Fruit fly (Drosophila melanogaster) whole organism, prepupa: ENCODE data around the gene CG14277.

Experiments used
- CG10631 ChIP-seq: fragments of 200-800 bp; sonication (Bioruptor generic); optimal IDR thresholded peaks from 2 replicates; lab custom pipeline; 2016; ENCODE audit warnings: missing biosample characterization, missing genetic modification characterization
- CG11762 ChIP-seq: fragments of 200-800 bp; sonication (Bioruptor generic); optimal IDR thresholded peaks from 3 replicates; lab custom pipeline; 2016; ENCODE audit warnings: missing biosample characterization, missing genetic modification characterization; ENCODE audit not compliant: insufficient read depth
- CG11902 ChIP-seq: fragments of 200-800 bp; sonication (Bioruptor generic); optimal IDR thresholded peaks from 3 replicates; lab custom pipeline; 2016; ENCODE audit warnings: missing biosample characterization, missing genetic modification characterization
- CG15336 ChIP-seq: fragments of 200-800 bp; sonication (Bioruptor generic); IDR thresholded peaks from 2 replicates; pipeline ENCODE4 v1.3.6; 2022; ENCODE audit warnings: missing biosample characterization, missing genetic modification characterization
- CG16779 ChIP-seq: fragments of 200-800 bp; sonication (Bioruptor generic); optimal IDR thresholded peaks from 3 replicates; lab custom pipeline; 2017; ENCODE audit warnings: missing biosample characterization, mild to moderate bottlenecking, missing genetic modification characterization
- CG3032 ChIP-seq: fragments of 200-800 bp; optimal IDR thresholded peaks from 2 replicates; lab custom pipeline; 2019; ENCODE audit warnings: missing biosample characterization, mild to moderate bottlenecking, missing genetic modification characterization, moderate library complexity
- CG31627 ChIP-seq: fragments of 200-800 bp; sonication (Bioruptor generic); optimal IDR thresholded peaks from 3 replicates; lab custom pipeline; 2016; ENCODE audit warnings: missing biosample characterization, missing genetic modification characterization
- CG34406 ChIP-seq: fragments of 200-800 bp; sonication (Bioruptor generic); optimal IDR thresholded peaks from 3 replicates; lab custom pipeline; 2016; ENCODE audit warnings: missing biosample characterization, missing genetic modification characterization
- CG4318 ChIP-seq: fragments of 200-800 bp; sonication (Bioruptor generic); optimal IDR thresholded peaks from 3 replicates; lab custom pipeline; 2017; ENCODE audit warnings: missing biosample characterization, mild to moderate bottlenecking, missing genetic modification characterization
- CG6163 ChIP-seq: fragments of 200-800 bp; sonication (Bioruptor generic); IDR thresholded peaks from 3 replicates; pipeline ENCODE4 v1.3.6; 2022; ENCODE audit warnings: missing biosample characterization, missing genetic modification characterization
- CG6276 ChIP-seq: fragments of 200-800 bp; sonication (Bioruptor generic); optimal IDR thresholded peaks from 2 replicates; lab custom pipeline; 2017; ENCODE audit warnings: missing biosample characterization, mild to moderate bottlenecking, missing genetic modification characterization
- CG6792 ChIP-seq: fragments of 200-800 bp; sonication (Bioruptor generic); optimal IDR thresholded peaks from 3 replicates; lab custom pipeline; 2016; ENCODE audit warnings: missing biosample characterization, missing genetic modification characterization
- CG6808 ChIP-seq: fragments of 200-800 bp; sonication (Bioruptor generic); optimal IDR thresholded peaks from 3 replicates; lab custom pipeline; 2017; ENCODE audit warnings: missing biosample characterization, missing genetic modification characterization, mild to moderate bottlenecking, moderate library complexity, missing genetic modification reagents
- CG6854 ChIP-seq: fragments of 200-800 bp; sonication (Bioruptor generic); optimal IDR thresholded peaks from 2 replicates; lab custom pipeline; 2017; ENCODE audit warnings: missing biosample characterization, mild to moderate bottlenecking, missing genetic modification characterization
- CG8119 ChIP-seq: fragments of 200-800 bp; sonication (Bioruptor generic); IDR thresholded peaks from 3 replicates; pipeline ENCODE4 v1.3.6; 2022; ENCODE audit warnings: missing biosample characterization, missing genetic modification characterization
- CG8319 ChIP-seq: fragments of 200-800 bp; sonication (Bioruptor generic); optimal IDR thresholded peaks from 3 replicates; lab custom pipeline; 2016; ENCODE audit warnings: missing biosample characterization, missing genetic modification characterization
- CG8632 ChIP-seq: fragments of 200-800 bp; sonication (Bioruptor generic); optimal IDR thresholded peaks from 3 replicates; lab custom pipeline; 2016; ENCODE audit warnings: missing biosample characterization, missing genetic modification characterization
- CG9139 ChIP-seq: fragments of 200-800 bp; sonication (Bioruptor generic); optimal IDR thresholded peaks from 3 replicates; lab custom pipeline; 2017; ENCODE audit warnings: missing biosample characterization, mild to moderate bottlenecking, missing genetic modification characterization
- Eip75B ChIP-seq: fragments of 200-800 bp; sonication (Bioruptor generic); optimal IDR thresholded peaks from 3 replicates; lab custom pipeline; 2016; ENCODE audit warnings: missing biosample characterization, missing genetic modification characterization
- Eip78C ChIP-seq: fragments of 200-800 bp; sonication (Bioruptor generic); peaks from one replicate; lab custom pipeline; 2016; ENCODE audit warnings: missing biosample characterization, missing genetic modification characterization
- Eip93F ChIP-seq: fragments of 200-800 bp; sonication (Bioruptor generic); optimal IDR thresholded peaks from 2 replicates; lab custom pipeline; 2016; ENCODE audit warnings: missing biosample characterization, mild to moderate bottlenecking, missing genetic modification characterization
- Ets21C ChIP-seq: fragments of 200-800 bp; sonication (Bioruptor generic); optimal IDR thresholded peaks from 3 replicates; lab custom pipeline; 2016; ENCODE audit warnings: missing biosample characterization, missing genetic modification characterization
- Gug ChIP-seq: fragments of 200-800 bp; sonication (Bioruptor generic); IDR thresholded peaks from 2 replicates; pipeline ENCODE4 v1.3.6; 2022; ENCODE audit warnings: missing biosample characterization, missing genetic modification characterization
- Hr38 ChIP-seq: sonication (Bioruptor generic); optimal IDR thresholded peaks from 2 replicates; lab custom pipeline; 2016; ENCODE audit warnings: missing biosample characterization, missing genetic modification characterization
- Hr39 ChIP-seq: fragments of 200-800 bp; sonication (Bioruptor generic); optimal IDR thresholded peaks from 2 replicates; lab custom pipeline; 2016; ENCODE audit warnings: missing biosample characterization, missing genetic modification characterization
- Met ChIP-seq: fragments of 200-800 bp; sonication (Bioruptor generic); optimal IDR thresholded peaks from 3 replicates; lab custom pipeline; 2016; ENCODE audit warnings: missing biosample characterization, missing genetic modification characterization
- Sox102F ChIP-seq: fragments of 200-800 bp; sonication (Bioruptor generic); optimal IDR thresholded peaks from 2 replicates; lab custom pipeline; 2016; ENCODE audit warnings: missing biosample characterization, mild to moderate bottlenecking, missing genetic modification characterization
- achi ChIP-seq: fragments of 200-800 bp; sonication (Bioruptor generic); optimal IDR thresholded peaks from 3 replicates; lab custom pipeline; 2016; ENCODE audit warnings: missing biosample characterization, missing genetic modification characterization
- acj6 ChIP-seq: fragments of 200-800 bp; sonication (Bioruptor generic); optimal IDR thresholded peaks from 3 replicates; lab custom pipeline; 2016; ENCODE audit warnings: missing biosample characterization, missing genetic modification characterization
- dsx ChIP-seq: fragments of 200-800 bp; optimal IDR thresholded peaks from 3 replicates; lab custom pipeline; 2019; ENCODE audit warnings: missing biosample characterization, mild to moderate bottlenecking, missing genetic modification characterization, moderate library complexity; ENCODE audit not compliant: poor library complexity, severe bottlenecking
- fd59A ChIP-seq: fragments of 200-800 bp; sonication (Bioruptor generic); optimal IDR thresholded peaks from 2 replicates; lab custom pipeline; 2017; ENCODE audit warnings: missing biosample characterization, mild to moderate bottlenecking, missing genetic modification characterization, missing genetic modification reagents
- fd85E ChIP-seq: fragments of 200-800 bp; sonication (Bioruptor generic); optimal IDR thresholded peaks from 3 replicates; lab custom pipeline; 2016; ENCODE audit warnings: missing biosample characterization, missing genetic modification characterization
- fkh ChIP-seq: fragments of 200-800 bp; sonication (Bioruptor generic); optimal IDR thresholded peaks from 3 replicates; lab custom pipeline; 2017; ENCODE audit warnings: missing biosample characterization, mild to moderate bottlenecking, missing genetic modification characterization, moderate library complexity
- salr ChIP-seq, 2 experiments: fragments of 200-800 bp; sonication (Bioruptor generic); optimal IDR thresholded peaks; 3 replicates each; lab custom pipeline; 2016 to 2018; ENCODE audit warnings: missing biosample characterization in 2 of 2, missing genetic modification characterization in 2 of 2, mild to moderate bottlenecking in 1 of 2
- spab ChIP-seq: fragments of 200-800 bp; sonication (Bioruptor generic); optimal IDR thresholded peaks from 2 replicates; lab custom pipeline; 2017; ENCODE audit warnings: missing biosample characterization, mild to moderate bottlenecking, missing genetic modification characterization, missing genetic modification reagents
- topi ChIP-seq: fragments of 200-800 bp; sonication (Bioruptor generic); optimal IDR thresholded peaks from 3 replicates; lab custom pipeline; 2016; ENCODE audit warnings: missing biosample characterization, missing genetic modification characterization
- vri ChIP-seq: fragments of 200-800 bp; sonication (Bioruptor generic); optimal IDR thresholded peaks from 3 replicates; lab custom pipeline; 2016; ENCODE audit warnings: missing biosample characterization, mild to moderate bottlenecking, missing genetic modification characterization

The CG14277 gene

dm6 chr2L:8212666-8213270 is 29.5 kb upstream of the CG14277 start, which contains the start of the genes CG8372 and CG8360 (continued):
- TF ChIP-seq fd59A (GFP tag; lab: Kevin White, UChicago) (peak; percentile 99), spab (peak; percentile 99), CG4318 (peak; percentile 98), CG8319 (peak; percentile 99), topi (GFP tag; lab: Kevin White, UChicago) (peak; percentile 99), acj6 (GFP tag; lab: Kevin White, UChicago) (peak; percentile 100), CG6276 (peak; percentile 98), vri (peak; percentile 99), salr (GFP tag; optimal IDR thresholded peaks at IDR 0.05; lab: Kevin White, UChicago) (peak; percentile 98 to 99), CG9139 (GFP tag; lab: Kevin White, UChicago) (peak; percentile 98), Gug (peak; percentile 99), CG6808 (peak; percentile 98), CG8632 (GFP tag; lab: Kevin White, UChicago) (peak; percentile 99), fd85E (peak; percentile 98)

- TF ChIP-seq CG6276 (no peak), achi (GFP tag; lab: Kevin White, UChicago) (no peak), fkh (peak; percentile 67), Met (GFP tag; lab: Kevin White, UChicago) (no peak), CG15336 (GFP tag; lab: Robert Waterston, UW) (0 out of 2 replicates have a peak, but pooled peaks have one; percentile 21), CG8119 (GFP tag; lab: Robert Waterston, UW) (no peak), CG6854 (no peak)
Observed at dm6 chr2L:8213987-8214386, 28.3 kb upstream of the CG14277 start, which contains the start of gene CG8353. TSS of gene CG8353 (plus strand) at chr2L:8214045.

- TF ChIP-seq Met (GFP tag; lab: Kevin White, UChicago) (no peak), CG3032 (tag; lab: Kevin White, UChicago) (no peak), fkh (no peak), Eip78C (GFP tag; lab: Kevin White, UChicago) (no peak), CG8319 (no peak), Hr38 (GFP tag; lab: Kevin White, UChicago) (no peak), CG34406 (GFP tag; lab: Kevin White, UChicago) (no peak), fd59A (GFP tag; lab: Kevin White, UChicago) (no peak), Eip93F (GFP tag; lab: Kevin White, UChicago) (no peak), CG31627 (GFP tag; lab: Kevin White, UChicago) (no peak), CG11902 (GFP tag; lab: Kevin White, UChicago) (no peak), Hr39 (no peak), Eip75B (GFP tag; lab: Kevin White, UChicago) (no peak), CG11762 (no peak), CG6792 (GFP tag; lab: Kevin White, UChicago) (no peak), Sox102F (GFP tag; lab: Kevin White, UChicago) (no peak)
Observed at dm6 chr2L:8215259-8215929, 26.9 kb upstream of the CG14277 start, which contains the start of gene CG8349. TSS of gene CG8349 (plus strand) at chr2L:8215915.

dm6 chr2L:8217917-8218316 is 24.4 kb upstream of the CG14277 start, which contains the start of gene CG8292:
TSS of gene CG8292 (minus strand) at chr2L:8218017.
- TF ChIP-seq Ets21C (GFP tag; lab: Kevin White, UChicago) = no peak
- TF ChIP-seq CG6163 = no peak
- no peak for TF ChIP-seq CG10631 (GFP tag; lab: Kevin White, UChicago)
- no peak for TF ChIP-seq CG9139 (GFP tag; lab: Kevin White, UChicago)
- TF ChIP-seq Met (GFP tag; lab: Kevin White, UChicago) = no peak
- TF ChIP-seq CG16779 (tag; lab: Kevin White, UChicago) = no peak
- no peak for TF ChIP-seq CG8119 (GFP tag; lab: Robert Waterston, UW)
- no peak for TF ChIP-seq CG34406 (GFP tag; lab: Kevin White, UChicago)
- TF ChIP-seq CG6792 (GFP tag; lab: Kevin White, UChicago) = no peak
- TF ChIP-seq dsx (GFP tag; lab: Kevin White, UChicago) = no peak
- no peak for TF ChIP-seq fkh
- TF ChIP-seq, all 60 proteins: peak for 0
